Fruit fly (Drosophila melanogaster) whole organism, prepupa: ENCODE results near the gene Ref1.

Source experiments
- Eip78C ChIP-seq: fragments of 200-800 bp; sonication (Bioruptor generic); peaks from one replicate; lab custom pipeline; 2016; ENCODE audit warnings: missing biosample characterization, missing genetic modification characterization
- Sox102F ChIP-seq: fragments of 200-800 bp; sonication (Bioruptor generic); optimal IDR thresholded peaks from 2 replicates; lab custom pipeline; 2016; ENCODE audit warnings: missing biosample characterization, mild to moderate bottlenecking, missing genetic modification characterization
- acj6 ChIP-seq: fragments of 200-800 bp; sonication (Bioruptor generic); optimal IDR thresholded peaks from 3 replicates; lab custom pipeline; 2016; ENCODE audit warnings: missing biosample characterization, missing genetic modification characterization

- TF ChIP-seq acj6 (no peak), Sox102F (GFP tag; lab: Kevin White, UChicago) (no peak), Eip78C (no peak)
These were observed 49.3 kb upstream of the Ref1 start, which contains the start of gene CG31248 for dm6 chr3R:7129280-7130069.
